Fruit fly (Drosophila melanogaster) whole organism, embryonic: ENCODE results near the gene CG9673.

ENCODE experiments used
- Aef1 ChIP-seq: fragments of 200-800 bp; sonication (Bioruptor generic); IDR thresholded peaks from 3 replicates; pipeline ENCODE4 v1.3.6; 2022; ENCODE audit warnings: missing biosample characterization, missing genetic modification characterization
- B-H2 ChIP-seq: fragments of 200-800 bp; sonication (Bioruptor generic); optimal IDR thresholded peaks from 2 replicates; lab custom pipeline; 2018; ENCODE audit warnings: missing biosample characterization, mild to moderate bottlenecking, missing genetic modification characterization
- BEAF-32 ChIP-seq: fragments of 200-800 bp; sonication (Bioruptor generic); optimal IDR thresholded peaks from 3 replicates; lab custom pipeline; 2017; ENCODE audit warnings: missing biosample characterization, missing genetic modification characterization, mild to moderate bottlenecking, moderate library complexity, missing genetic modification reagents
- Bgb ChIP-seq: fragments of 200-800 bp; sonication (Bioruptor generic); IDR thresholded peaks from 2 replicates; pipeline ENCODE4 v1.3.6; 2022; ENCODE audit warnings: missing biosample characterization, missing genetic modification characterization; ENCODE audit not compliant: partially characterized antibody
- BtbVII ChIP-seq: fragments of 200-800 bp; sonication (Bioruptor generic); optimal IDR thresholded peaks from 3 replicates; lab custom pipeline; 2017; ENCODE audit warnings: missing biosample characterization, mild to moderate bottlenecking, missing genetic modification characterization
- CG10274 ChIP-seq: fragments of 200-800 bp; sonication (Bioruptor generic); optimal IDR thresholded peaks from 3 replicates; lab custom pipeline; 2017; ENCODE audit warnings: missing biosample characterization, mild to moderate bottlenecking, missing genetic modification characterization
- CG10462 ChIP-seq: fragments of 200-800 bp; sonication (Bioruptor generic); optimal IDR thresholded peaks from 2 replicates; lab custom pipeline; 2016; ENCODE audit warnings: missing biosample characterization, missing genetic modification characterization
- CG11247 ChIP-seq: fragments of 200-800 bp; sonication (Bioruptor generic); IDR thresholded peaks from 2 replicates; pipeline ENCODE4 v1.3.6; 2022; ENCODE audit warnings: missing biosample characterization, missing genetic modification characterization
- CG11504 ChIP-seq: fragments of 200-800 bp; sonication (Bioruptor generic); optimal IDR thresholded peaks from 3 replicates; lab custom pipeline; 2019; ENCODE audit warnings: missing biosample characterization, mild to moderate bottlenecking, missing genetic modification characterization, moderate library complexity
- CG11696 ChIP-seq: fragments of 200-800 bp; sonication (Bioruptor generic); IDR thresholded peaks from 2 replicates; pipeline ENCODE4 v1.3.6; 2022; ENCODE audit warnings: missing biosample characterization, missing genetic modification characterization
- CG12219 ChIP-seq: fragments of 200-800 bp; sonication (Bioruptor generic); optimal IDR thresholded peaks from 3 replicates; lab custom pipeline; 2018; ENCODE audit warnings: missing biosample characterization, mild to moderate bottlenecking, missing genetic modification characterization
- CG12659 ChIP-seq: fragments of 200-800 bp; sonication (Bioruptor generic); optimal IDR thresholded peaks from 3 replicates; lab custom pipeline; 2017; ENCODE audit warnings: mild to moderate bottlenecking, missing biosample characterization, missing genetic modification reagents, missing genetic modification characterization
- CG14710 ChIP-seq: fragments of 200-800 bp; sonication (Bioruptor generic); optimal IDR thresholded peaks from 3 replicates; lab custom pipeline; 2019; ENCODE audit warnings: missing biosample characterization, mild to moderate bottlenecking, missing genetic modification characterization, moderate library complexity
- CG15601 ChIP-seq: fragments of 200-800 bp; sonication (Bioruptor generic); optimal IDR thresholded peaks from 3 replicates; lab custom pipeline; 2019; ENCODE audit warnings: missing biosample characterization, mild to moderate bottlenecking, missing genetic modification characterization, moderate library complexity
- CG17829 ChIP-seq: fragments of 200-800 bp; optimal IDR thresholded peaks from 2 replicates; lab custom pipeline; 2019; ENCODE audit warnings: missing biosample characterization, mild to moderate bottlenecking, missing genetic modification characterization, moderate library complexity
- CG2712 ChIP-seq: fragments of 200-800 bp; optimal IDR thresholded peaks from 3 replicates; lab custom pipeline; 2019; ENCODE audit warnings: missing biosample characterization, mild to moderate bottlenecking, missing genetic modification characterization, moderate library complexity
- CG30431 ChIP-seq: fragments of 200-800 bp; sonication (Bioruptor generic); optimal IDR thresholded peaks from 2 replicates; lab custom pipeline; 2017; ENCODE audit warnings: missing biosample characterization, missing genetic modification characterization
- CG3065 ChIP-seq: fragments of 200-800 bp; sonication (Bioruptor generic); optimal IDR thresholded peaks from 2 replicates; lab custom pipeline; 2016; ENCODE audit warnings: missing biosample characterization, missing genetic modification characterization
- CG33213 ChIP-seq: fragments of 200-800 bp; sonication (Bioruptor generic); optimal IDR thresholded peaks from 3 replicates; lab custom pipeline; 2016; ENCODE audit warnings: missing biosample characterization, missing genetic modification characterization
- CG6654 ChIP-seq: fragments of 200-800 bp; sonication (Bioruptor generic); optimal IDR thresholded peaks from 2 replicates; lab custom pipeline; 2017; ENCODE audit warnings: missing biosample characterization, mild to moderate bottlenecking, missing genetic modification characterization
- CG7556 ChIP-seq: fragments of 200-800 bp; sonication (Bioruptor generic); optimal IDR thresholded peaks from 2 replicates; lab custom pipeline; 2017; ENCODE audit warnings: missing biosample characterization, mild to moderate bottlenecking, missing genetic modification characterization
- CG9876 ChIP-seq: fragments of 200-800 bp; sonication (Bioruptor generic); optimal IDR thresholded peaks from 2 replicates; lab custom pipeline; 2016; ENCODE audit warnings: missing biosample characterization, missing genetic modification characterization
- CoRest ChIP-seq: fragments of 200-800 bp; sonication (Bioruptor generic); optimal IDR thresholded peaks from 3 replicates; lab custom pipeline; 2018; ENCODE audit warnings: missing biosample characterization, mild to moderate bottlenecking, missing genetic modification characterization, moderate library complexity
- Dek ChIP-seq: fragments of 200-800 bp; sonication (Bioruptor generic); optimal IDR thresholded peaks from 3 replicates; lab custom pipeline; 2019; ENCODE audit warnings: missing biosample characterization, mild to moderate bottlenecking, missing genetic modification characterization, moderate library complexity
- Dip3 ChIP-seq: fragments of 200-800 bp; sonication (Bioruptor generic); optimal IDR thresholded peaks from 3 replicates; lab custom pipeline; 2016; ENCODE audit warnings: missing biosample characterization, missing genetic modification characterization
- Gug ChIP-seq: fragments of 200-800 bp; sonication (Bioruptor generic); IDR thresholded peaks from 4 replicates; pipeline ENCODE4 v1.3.6; 2022; ENCODE audit warnings: missing biosample characterization, missing genetic modification characterization
- NK7.1 ChIP-seq: fragments of 200-800 bp; sonication (Bioruptor generic); optimal IDR thresholded peaks from 3 replicates; lab custom pipeline; 2016; ENCODE audit warnings: missing biosample characterization, missing genetic modification characterization
- PHDP ChIP-seq: fragments of 200-800 bp; sonication (Bioruptor generic); optimal IDR thresholded peaks from 3 replicates; lab custom pipeline; 2018; ENCODE audit warnings: missing biosample characterization, mild to moderate bottlenecking, missing genetic modification characterization, moderate library complexity
- Poxn ChIP-seq: fragments of 200-800 bp; sonication (Bioruptor generic); IDR thresholded peaks from 2 replicates; pipeline ENCODE4 v1.3.6; 2022; ENCODE audit warnings: missing biosample characterization, missing genetic modification characterization
- Scr ChIP-seq: fragments of 200-800 bp; sonication (Bioruptor generic); IDR thresholded peaks from 2 replicates; pipeline ENCODE4 v1.3.6; 2022; ENCODE audit warnings: missing biosample characterization, missing genetic modification characterization; ENCODE audit not compliant: partially characterized antibody
- YL-1 ChIP-seq: fragments of 200-800 bp; sonication (Bioruptor generic); optimal IDR thresholded peaks from 3 replicates; lab custom pipeline; 2017; ENCODE audit warnings: missing biosample characterization, mild to moderate bottlenecking, missing genetic modification characterization
- bsh ChIP-seq, 2 experiments: fragments of 200-800 bp; sonication (Bioruptor generic); optimal IDR thresholded peaks; 2 replicates each; lab custom pipeline; 2017 to 2018; ENCODE audit warnings: mild to moderate bottlenecking in 2 of 2, missing biosample characterization in 2 of 2, missing genetic modification characterization in 2 of 2, moderate library complexity in 1 of 2
- cato ChIP-seq: fragments of 200-800 bp; sonication (Bioruptor generic); optimal IDR thresholded peaks from 2 replicates; lab custom pipeline; 2016; ENCODE audit warnings: missing biosample characterization, missing genetic modification characterization, borderline replicate concordance
- chn ChIP-seq: fragments of 200-800 bp; sonication (Bioruptor generic); optimal IDR thresholded peaks from 2 replicates; lab custom pipeline; 2016; ENCODE audit warnings: missing biosample characterization, missing genetic modification characterization
- croc ChIP-seq: fragments of 200-800 bp; sonication (Bioruptor generic); conservative IDR thresholded peaks from 3 replicates; pipeline ENCODE4 v1.3.6; 2022; ENCODE audit warnings: missing biosample characterization, missing genetic modification characterization
- crp ChIP-seq, 2 experiments: fragments of 200-800 bp; sonication (Bioruptor generic); optimal IDR thresholded peaks; 2 replicates in 1 of 2; 3 replicates in 1 of 2; lab custom pipeline; 2017; ENCODE audit warnings: missing biosample characterization in 2 of 2, missing genetic modification characterization in 2 of 2, mild to moderate bottlenecking in 1 of 2, moderate library complexity in 1 of 2
- dan ChIP-seq: fragments of 200-800 bp; sonication (Bioruptor generic); IDR thresholded peaks from 2 replicates; pipeline ENCODE4 v1.3.6; 2022; ENCODE audit warnings: missing biosample characterization, missing genetic modification characterization
- danr ChIP-seq: fragments of 200-800 bp; sonication (Bioruptor generic); IDR thresholded peaks from 2 replicates; pipeline ENCODE4 v1.3.6; 2022; ENCODE audit warnings: missing biosample characterization, missing genetic modification characterization
- dimm ChIP-seq: fragments of 200-800 bp; sonication (Bioruptor generic); IDR thresholded peaks from 2 replicates; pipeline ENCODE4 v1.3.6; 2022; ENCODE audit warnings: missing biosample characterization, missing genetic modification characterization
- eyg ChIP-seq: fragments of 200-800 bp; sonication (Bioruptor generic); optimal IDR thresholded peaks from 3 replicates; lab custom pipeline; 2016; ENCODE audit warnings: missing biosample characterization, missing genetic modification characterization
- gsb ChIP-seq: fragments of 200-800 bp; sonication (Bioruptor generic); IDR thresholded peaks from 2 replicates; pipeline ENCODE4 v1.3.6; 2022; ENCODE audit warnings: missing biosample characterization, missing genetic modification characterization
- lbe ChIP-seq: fragments of 200-800 bp; sonication (Bioruptor generic); optimal IDR thresholded peaks from 2 replicates; lab custom pipeline; 2016; ENCODE audit warnings: missing biosample characterization, mild to moderate bottlenecking, missing genetic modification characterization
- otp ChIP-seq: fragments of 200-800 bp; sonication (Bioruptor generic); IDR thresholded peaks from 3 replicates; pipeline ENCODE4, ENCODE4 v1.3.6; 2022; ENCODE audit warnings: missing biosample characterization, missing genetic modification characterization
- pnt ChIP-seq: fragments of 200-800 bp; sonication (Bioruptor generic); optimal IDR thresholded peaks from 3 replicates; lab custom pipeline; 2016; ENCODE audit warnings: missing biosample characterization, missing genetic modification characterization
- slp2 ChIP-seq: fragments of 200-800 bp; sonication (Bioruptor generic); optimal IDR thresholded peaks from 2 replicates; lab custom pipeline; 2016; ENCODE audit warnings: missing biosample characterization, missing genetic modification characterization
- tll ChIP-seq, 2 experiments: fragments of 200-800 bp in 1 of 2; fragments of >200 bp in 1 of 2; sonication (Bioruptor generic) in 1 of 2; optimal IDR thresholded peaks; 2 replicates each; lab custom pipeline; 2017 to 2019; ENCODE audit warnings: missing biosample characterization in 2 of 2, missing genetic modification characterization in 2 of 2, mild to moderate bottlenecking in 1 of 2, moderate library complexity in 1 of 2
- tx ChIP-seq: fragments of 200-800 bp; sonication (Bioruptor generic); optimal IDR thresholded peaks from 2 replicates; lab custom pipeline; 2016; ENCODE audit warnings: missing biosample characterization, missing genetic modification characterization
- unpg ChIP-seq: fragments of 200-800 bp; sonication (Bioruptor generic); optimal IDR thresholded peaks from 3 replicates; lab custom pipeline; 2018; ENCODE audit warnings: missing biosample characterization, mild to moderate bottlenecking, missing genetic modification characterization, moderate library complexity
- wek ChIP-seq: fragments of 200-800 bp; sonication (Bioruptor generic); optimal IDR thresholded peaks from 3 replicates; lab custom pipeline; 2018; ENCODE audit warnings: missing biosample characterization, mild to moderate bottlenecking, missing genetic modification characterization, moderate library complexity

CG9673 gene

dm6 chrX:16751579-16752156, 48.0 kb upstream of the CG9673 start, which contains the start of gene goe (continued):
- TF ChIP-seq tx (GFP tag; lab: Kevin White, UChicago), result peak; percentile 73
- TF ChIP-seq CG3065 (GFP tag; lab: Kevin White, UChicago), result peak; percentile 73
- TF ChIP-seq BEAF-32 (GFP tag; lab: Kevin White, UChicago), result peak; percentile 97
- peak; percentile 73; the same call in 2 of the 3 replicates for TF ChIP-seq otp (GFP tag; lab: Robert Waterston, UW)
- TF ChIP-seq CG33213 (GFP tag; lab: Kevin White, UChicago), result peak; percentile 89
- peak; percentile 74 for TF ChIP-seq B-H2
- TF ChIP-seq slp2, result peak; percentile 79
- TF ChIP-seq pnt (GFP tag; lab: Kevin White, UChicago), result peak; percentile 71
- TF ChIP-seq gsb (GFP tag; lab: Robert Waterston, UW), result 0 out of 2 replicates have a peak, but pooled peaks have one; percentile 27
- no peak for TF ChIP-seq dan (GFP tag; lab: Robert Waterston, UW)
- TF ChIP-seq CG17829 (tag; lab: Kevin White, UChicago), result peak; percentile 45
- TF ChIP-seq CoRest (tag; lab: Kevin White, UChicago), result peak; percentile 82
- peak; percentile 68 for TF ChIP-seq CG10462 (GFP tag; lab: Kevin White, UChicago)
- peak; percentile 77 for TF ChIP-seq wek (GFP tag; lab: Kevin White, UChicago)
- TF ChIP-seq Dek (tag; lab: Kevin White, UChicago), result peak; percentile 82
- TF ChIP-seq croc (GFP tag; lab: Robert Waterston, UW), result peak; percentile 59; the same call in 2 of the 3 replicates
- TF ChIP-seq dimm, result 0 out of 2 replicates have a peak, but pooled peaks have one; percentile 27
- TF ChIP-seq bsh (GFP tag; optimal IDR thresholded peaks at IDR 0.05; lab: Kevin White, UChicago), result peak in 1 of 2 experiments; percentile 63
- peak; percentile 84 for TF ChIP-seq CG11247 (GFP tag; lab: Robert Waterston, UW)
- TF ChIP-seq CG14710, result peak; percentile 70
- TF ChIP-seq Aef1 (GFP tag; lab: Robert Waterston, UW), result peak; percentile 76
- peak; percentile 61 for TF ChIP-seq CG11504 (tag; lab: Kevin White, UChicago)
- TF ChIP-seq Poxn (GFP tag; lab: Robert Waterston, UW), result no peak; the same call in 1 of the 2 replicates
- TF ChIP-seq CG12219 (GFP tag; lab: Kevin White, UChicago), result peak; percentile 33
- TF ChIP-seq YL-1 (GFP tag; lab: Kevin White, UChicago), result peak; percentile 50
- peak; percentile 40 for TF ChIP-seq BtbVII
- peak; percentile 34 for TF ChIP-seq CG7556
- peak; percentile 90 for TF ChIP-seq CG12659 (GFP tag; lab: Kevin White, UChicago)
- peak; percentile 89 for TF ChIP-seq Scr (GFP tag; lab: Robert Waterston, UW)
- TF ChIP-seq PHDP (tag; lab: Kevin White, UChicago), result peak; percentile 79
- peak; percentile 51 for TF ChIP-seq CG30431 (GFP tag; lab: Kevin White, UChicago)
- no peak for TF ChIP-seq CG6654 (GFP tag; lab: Kevin White, UChicago)
- peak; percentile 78 for TF ChIP-seq unpg (GFP tag; lab: Kevin White, UChicago)
- TF ChIP-seq Bgb (GFP tag; lab: Robert Waterston, UW), result peak; percentile 97
- TF ChIP-seq CG15601, result peak; percentile 85
- peak; percentile 29 for TF ChIP-seq cato
- peak; percentile 95 for TF ChIP-seq CG9876 (GFP tag; lab: Kevin White, UChicago)
- TF ChIP-seq chn (GFP tag; lab: Kevin White, UChicago), result peak; percentile 81
- peak; percentile 53 for TF ChIP-seq CG2712 (tag; lab: Kevin White, UChicago)
- TF ChIP-seq Dip3, result peak; percentile 86
- TF ChIP-seq crp (GFP tag; optimal IDR thresholded peaks at IDR 0.05; lab: Kevin White, UChicago), result peak in 1 of 2 experiments; percentile 44
- 0 out of 2 replicates have a peak, but pooled peaks have one; percentile 32 for TF ChIP-seq danr (GFP tag; lab: Robert Waterston, UW)
- no peak for TF ChIP-seq tll (GFP tag; optimal IDR thresholded peaks at IDR 0.05; lab: Kevin White, UChicago)
- TF ChIP-seq lbe (GFP tag; lab: Kevin White, UChicago), result peak; percentile 16
- peak; percentile 70 for TF ChIP-seq NK7.1
- no peak for TF ChIP-seq CG11696 (GFP tag; lab: Robert Waterston, UW)
- TF ChIP-seq Gug, result peak; percentile 81
- TF ChIP-seq CG10274 (GFP tag; lab: Kevin White, UChicago), result peak; percentile 19
- TF ChIP-seq eyg (GFP tag; lab: Kevin White, UChicago), result peak; percentile 68
